Worm (Caenorhabditis elegans): ENCODE measurements around the gene mrps-16.

DNA sequence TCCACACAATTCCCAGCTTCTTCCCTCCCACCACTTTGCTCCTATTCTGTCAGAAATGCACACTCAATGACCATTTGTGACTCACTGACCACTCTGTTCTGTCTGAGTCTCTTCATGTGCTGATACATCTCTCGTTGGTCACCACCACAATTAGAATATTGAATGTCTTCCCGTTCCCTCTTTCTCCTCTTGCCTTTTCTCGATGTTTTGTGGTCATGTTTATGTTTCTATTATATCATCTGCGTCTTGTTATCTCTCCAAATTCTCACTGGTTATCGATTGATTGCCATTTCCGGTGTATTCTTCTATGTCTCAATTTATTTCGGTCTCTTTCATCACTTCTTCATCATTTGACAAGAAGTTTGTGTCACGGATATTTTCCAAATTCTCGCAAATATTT is 13.3 kb upstream of the mrps-16 start:
- TF ChIP-seq him-1 (tag; optimal IDR thresholded peaks at IDR 0.05) (no peak), W03F9.2 (tag; optimal IDR thresholded peaks at IDR 0.05) (no peak)

All from whole organism, L4/young adult.